Worm (Caenorhabditis elegans): ENCODE data around the gene chl-1.

The chl-1 gene

ce11 chrIII:10381473-10381872 is 23.6 kb downstream of the chl-1 start, which contains the start of gene C38H2.2:
Gene C38H2.2 (plus strand): TSS chrIII:10381773.
- TF ChIP-seq nhr-76 (tag; optimal IDR thresholded peaks at IDR 0.05) = no peak
- TF ChIP-seq lsy-12 (tag; optimal IDR thresholded peaks at IDR 0.05) = no peak
- TF ChIP-seq daf-12 (tag; optimal IDR thresholded peaks at IDR 0.05) = no peak
- no peak for TF ChIP-seq lin-39 (tag; optimal IDR thresholded peaks at IDR 0.05)
- TF ChIP-seq nhr-28 (tag; optimal IDR thresholded peaks at IDR 0.05) = no peak
- TF ChIP-seq tbx-2 (tag; optimal IDR thresholded peaks at IDR 0.05) = no peak
- no peak for TF ChIP-seq R02D3.7 (tag; optimal IDR thresholded peaks at IDR 0.05)
- no peak for TF ChIP-seq elt-1 (tag; optimal IDR thresholded peaks at IDR 0.05)
- no peak for TF ChIP-seq nhr-77 (tag; optimal IDR thresholded peaks at IDR 0.05)
- no peak for TF ChIP-seq eor-1 (tag; optimal IDR thresholded peaks at IDR 0.05)
- no peak for TF ChIP-seq nhr-43 (tag; optimal IDR thresholded peaks at IDR 0.05; ENCODE audit: poor library complexity, severe bottlenecking)
- TF ChIP-seq ceh-82 (tag; optimal IDR thresholded peaks at IDR 0.05) = no peak
- TF ChIP-seq mdl-1 (tag; optimal IDR thresholded peaks at IDR 0.05) = no peak

- no peak for TF ChIP-seq R02D3.7 (tag; optimal IDR thresholded peaks at IDR 0.05)
- TF ChIP-seq nhr-43 (tag; optimal IDR thresholded peaks at IDR 0.05; ENCODE audit: poor library complexity, severe bottlenecking) = no peak
- no peak for TF ChIP-seq ceh-9 (tag; optimal IDR thresholded peaks at IDR 0.05)
- peak; percentile 41 for TF ChIP-seq nfya-1 (tag; optimal IDR thresholded peaks at IDR 0.05; ENCODE audit: insufficient read depth)
- TF ChIP-seq egl-5 (tag; optimal IDR thresholded peaks at IDR 0.05) = no peak
- no peak for TF ChIP-seq sea-2 (GFP tag; optimal IDR thresholded peaks at IDR 0.05)
- no peak for TF ChIP-seq ZK546.5 (tag; optimal IDR thresholded peaks at IDR 0.05)
- peak; percentile 51 for TF ChIP-seq hmg-11 (tag; optimal IDR thresholded peaks at IDR 0.05)
Measured at ce11 chrIII:10380640-10381039, 24.4 kb downstream of the chl-1 start.

ce11 chrIII:10379632-10380031 is 25.4 kb downstream of the chl-1 start:
- TF ChIP-seq eor-1 (tag; optimal IDR thresholded peaks at IDR 0.05) (no peak), hmg-11 (tag; optimal IDR thresholded peaks at IDR 0.05) (no peak), nhr-77 (tag; optimal IDR thresholded peaks at IDR 0.05) (no peak), nhr-67 (tag; optimal IDR thresholded peaks at IDR 0.05) (no peak), unc-62 (GFP tag; optimal IDR thresholded peaks at IDR 0.05) (no peak), lsy-12 (tag; optimal IDR thresholded peaks at IDR 0.05) (no peak), egl-5 (tag; optimal IDR thresholded peaks at IDR 0.05) (no peak), nhr-28 (tag; optimal IDR thresholded peaks at IDR 0.05) (no peak), egl-27 (tag; optimal IDR thresholded peaks at IDR 0.05) (no peak), unc-39 (tag; optimal IDR thresholded peaks at IDR 0.05) (no peak), nhr-43 (tag; optimal IDR thresholded peaks at IDR 0.05; ENCODE audit: poor library complexity, severe bottlenecking) (no peak), ceh-28 (tag; optimal IDR thresholded peaks at IDR 0.05) (no peak), R02D3.7 (tag; optimal IDR thresholded peaks at IDR 0.05) (no peak), nhr-12 (tag; optimal IDR thresholded peaks at IDR 0.05) (no peak)

- no peak for TF ChIP-seq ceh-9 (tag; optimal IDR thresholded peaks at IDR 0.05)
- TF ChIP-seq egl-5 (tag; optimal IDR thresholded peaks at IDR 0.05) = no peak
- peak; percentile 13 for TF ChIP-seq jun-1 (tag; optimal IDR thresholded peaks at IDR 0.05)
- no peak for TF ChIP-seq nfya-1 (tag; optimal IDR thresholded peaks at IDR 0.05; ENCODE audit: insufficient read depth)
- TF ChIP-seq nhr-28 (tag; optimal IDR thresholded peaks at IDR 0.05) = no peak
- TF ChIP-seq ztf-4 (tag; optimal IDR thresholded peaks at IDR 0.05) = no peak
- TF ChIP-seq daf-12 (tag; optimal IDR thresholded peaks at IDR 0.05) = no peak
- peak; percentile 61 for TF ChIP-seq pqm-1 (tag; optimal IDR thresholded peaks at IDR 0.05)
- no peak for TF ChIP-seq ceh-16 (tag; optimal IDR thresholded peaks at IDR 0.05)
- no peak for TF ChIP-seq nhr-25 (tag; optimal IDR thresholded peaks at IDR 0.05)
- no peak for TF ChIP-seq ceh-82 (tag; optimal IDR thresholded peaks at IDR 0.05)
- TF ChIP-seq skn-1 (tag; optimal IDR thresholded peaks at IDR 0.05) = no peak
- no peak for TF ChIP-seq ama-1 (optimal IDR thresholded peaks at IDR 0.05)
- no peak for TF ChIP-seq eor-1 (tag; optimal IDR thresholded peaks at IDR 0.05)
- no peak for TF ChIP-seq hmg-11 (tag; optimal IDR thresholded peaks at IDR 0.05)
- no peak for TF ChIP-seq elt-1 (tag; optimal IDR thresholded peaks at IDR 0.05)
- TF ChIP-seq R02D3.7 (tag; optimal IDR thresholded peaks at IDR 0.05) = no peak
- no peak for TF ChIP-seq ZK546.5 (tag; optimal IDR thresholded peaks at IDR 0.05)
- TF ChIP-seq nhr-237 (tag; optimal IDR thresholded peaks at IDR 0.05) = no peak
- peak; percentile 38 for TF ChIP-seq pha-4 (tag; optimal IDR thresholded peaks at IDR 0.05)
- TF ChIP-seq lin-39 (tag; optimal IDR thresholded peaks at IDR 0.05) = no peak
- no peak for TF ChIP-seq fkh-2 (tag; optimal IDR thresholded peaks at IDR 0.05)
- TF ChIP-seq mml-1 (tag; optimal IDR thresholded peaks at IDR 0.05) = no peak
- TF ChIP-seq lin-15B (tag; optimal IDR thresholded peaks at IDR 0.05) = no peak
- no peak for TF ChIP-seq unc-62 (GFP tag; optimal IDR thresholded peaks at IDR 0.05)
- no peak for TF ChIP-seq ztf-11 (tag; optimal IDR thresholded peaks at IDR 0.05)
- no peak for TF ChIP-seq unc-39 (tag; optimal IDR thresholded peaks at IDR 0.05)
- no peak for TF ChIP-seq nhr-12 (tag; optimal IDR thresholded peaks at IDR 0.05)
- no peak for TF ChIP-seq mdl-1 (tag; optimal IDR thresholded peaks at IDR 0.05)
- TF ChIP-seq zag-1 (tag; optimal IDR thresholded peaks at IDR 0.05) = no peak
- TF ChIP-seq elt-2 (tag; optimal IDR thresholded peaks at IDR 0.05) = peak; percentile 53
- TF ChIP-seq fos-1 (tag; optimal IDR thresholded peaks at IDR 0.05) = no peak
Measured at ce11 chrIII:10378899-10379298, 26.1 kb downstream of the chl-1 start.

All from whole organism, L3 larva.